Fruit fly (Drosophila melanogaster) whole organism, prepupa: ENCODE results near the gene sno.

Source experiments
- CG10631 ChIP-seq: fragments of 200-800 bp; sonication (Bioruptor generic); optimal IDR thresholded peaks from 2 replicates; lab custom pipeline; 2016; ENCODE audit warnings: missing biosample characterization, missing genetic modification characterization
- CG10669 ChIP-seq: fragments of 200-800 bp; sonication (Bioruptor generic); optimal IDR thresholded peaks from 3 replicates; lab custom pipeline; 2018; ENCODE audit warnings: missing biosample characterization, mild to moderate bottlenecking, missing genetic modification characterization, moderate library complexity
- CG11762 ChIP-seq: fragments of 200-800 bp; sonication (Bioruptor generic); optimal IDR thresholded peaks from 3 replicates; lab custom pipeline; 2016; ENCODE audit warnings: missing biosample characterization, missing genetic modification characterization; ENCODE audit not compliant: insufficient read depth
- CG11902 ChIP-seq: fragments of 200-800 bp; sonication (Bioruptor generic); optimal IDR thresholded peaks from 3 replicates; lab custom pipeline; 2016; ENCODE audit warnings: missing biosample characterization, missing genetic modification characterization
- CG15336 ChIP-seq: fragments of 200-800 bp; sonication (Bioruptor generic); IDR thresholded peaks from 2 replicates; pipeline ENCODE4 v1.3.6; 2022; ENCODE audit warnings: missing biosample characterization, missing genetic modification characterization
- CG16779 ChIP-seq: fragments of 200-800 bp; sonication (Bioruptor generic); optimal IDR thresholded peaks from 3 replicates; lab custom pipeline; 2017; ENCODE audit warnings: missing biosample characterization, mild to moderate bottlenecking, missing genetic modification characterization
- CG32006 ChIP-seq: fragments of 200-800 bp; sonication (Bioruptor generic); optimal IDR thresholded peaks from 3 replicates; lab custom pipeline; 2017; ENCODE audit warnings: missing biosample characterization, mild to moderate bottlenecking, missing genetic modification characterization
- CG34406 ChIP-seq: fragments of 200-800 bp; sonication (Bioruptor generic); optimal IDR thresholded peaks from 3 replicates; lab custom pipeline; 2016; ENCODE audit warnings: missing biosample characterization, missing genetic modification characterization
- CG3919 ChIP-seq: fragments of 200-800 bp; sonication (Bioruptor generic); optimal IDR thresholded peaks from 3 replicates; lab custom pipeline; 2016; ENCODE audit warnings: missing biosample characterization, missing genetic modification characterization
- CG4318 ChIP-seq: fragments of 200-800 bp; sonication (Bioruptor generic); optimal IDR thresholded peaks from 3 replicates; lab custom pipeline; 2017; ENCODE audit warnings: missing biosample characterization, mild to moderate bottlenecking, missing genetic modification characterization
- CG6276 ChIP-seq: fragments of 200-800 bp; sonication (Bioruptor generic); optimal IDR thresholded peaks from 2 replicates; lab custom pipeline; 2017; ENCODE audit warnings: missing biosample characterization, mild to moderate bottlenecking, missing genetic modification characterization
- CG6792 ChIP-seq: fragments of 200-800 bp; sonication (Bioruptor generic); optimal IDR thresholded peaks from 3 replicates; lab custom pipeline; 2016; ENCODE audit warnings: missing biosample characterization, missing genetic modification characterization
- CG6808 ChIP-seq: fragments of 200-800 bp; sonication (Bioruptor generic); optimal IDR thresholded peaks from 3 replicates; lab custom pipeline; 2017; ENCODE audit warnings: missing biosample characterization, missing genetic modification characterization, mild to moderate bottlenecking, moderate library complexity, missing genetic modification reagents
- CG6854 ChIP-seq: fragments of 200-800 bp; sonication (Bioruptor generic); optimal IDR thresholded peaks from 2 replicates; lab custom pipeline; 2017; ENCODE audit warnings: missing biosample characterization, mild to moderate bottlenecking, missing genetic modification characterization
- CG8119 ChIP-seq: fragments of 200-800 bp; sonication (Bioruptor generic); IDR thresholded peaks from 3 replicates; pipeline ENCODE4 v1.3.6; 2022; ENCODE audit warnings: missing biosample characterization, missing genetic modification characterization
- CG8632 ChIP-seq: fragments of 200-800 bp; sonication (Bioruptor generic); optimal IDR thresholded peaks from 3 replicates; lab custom pipeline; 2016; ENCODE audit warnings: missing biosample characterization, missing genetic modification characterization
- CG9139 ChIP-seq: fragments of 200-800 bp; sonication (Bioruptor generic); optimal IDR thresholded peaks from 3 replicates; lab custom pipeline; 2017; ENCODE audit warnings: missing biosample characterization, mild to moderate bottlenecking, missing genetic modification characterization
- Eip75B ChIP-seq: fragments of 200-800 bp; sonication (Bioruptor generic); optimal IDR thresholded peaks from 3 replicates; lab custom pipeline; 2016; ENCODE audit warnings: missing biosample characterization, missing genetic modification characterization
- Eip78C ChIP-seq: fragments of 200-800 bp; sonication (Bioruptor generic); peaks from one replicate; lab custom pipeline; 2016; ENCODE audit warnings: missing biosample characterization, missing genetic modification characterization
- Eip93F ChIP-seq: fragments of 200-800 bp; sonication (Bioruptor generic); optimal IDR thresholded peaks from 2 replicates; lab custom pipeline; 2016; ENCODE audit warnings: missing biosample characterization, mild to moderate bottlenecking, missing genetic modification characterization
- Ets21C ChIP-seq: fragments of 200-800 bp; sonication (Bioruptor generic); optimal IDR thresholded peaks from 3 replicates; lab custom pipeline; 2016; ENCODE audit warnings: missing biosample characterization, missing genetic modification characterization
- Gug ChIP-seq: fragments of 200-800 bp; sonication (Bioruptor generic); IDR thresholded peaks from 2 replicates; pipeline ENCODE4 v1.3.6; 2022; ENCODE audit warnings: missing biosample characterization, missing genetic modification characterization
- Hr38 ChIP-seq: sonication (Bioruptor generic); optimal IDR thresholded peaks from 2 replicates; lab custom pipeline; 2016; ENCODE audit warnings: missing biosample characterization, missing genetic modification characterization
- Hr39 ChIP-seq: fragments of 200-800 bp; sonication (Bioruptor generic); optimal IDR thresholded peaks from 2 replicates; lab custom pipeline; 2016; ENCODE audit warnings: missing biosample characterization, missing genetic modification characterization
- Hr4 ChIP-seq: fragments of 200-800 bp; sonication (Bioruptor generic); optimal IDR thresholded peaks from 3 replicates; lab custom pipeline; 2016; ENCODE audit warnings: missing biosample characterization, missing genetic modification characterization
- Lpt ChIP-seq: fragments of 200-800 bp; sonication (Bioruptor generic); optimal IDR thresholded peaks from 3 replicates; lab custom pipeline; 2016; ENCODE audit warnings: missing biosample characterization, missing genetic modification characterization
- OdsH ChIP-seq: fragments of 200-800 bp; sonication (Bioruptor generic); optimal IDR thresholded peaks from 3 replicates; lab custom pipeline; 2016; ENCODE audit warnings: missing biosample characterization, missing genetic modification characterization
- Smox ChIP-seq: fragments of 200-800 bp; sonication (Bioruptor generic); optimal IDR thresholded peaks from 3 replicates; lab custom pipeline; 2016; ENCODE audit warnings: missing biosample characterization, missing genetic modification characterization
- Sox102F ChIP-seq: fragments of 200-800 bp; sonication (Bioruptor generic); optimal IDR thresholded peaks from 2 replicates; lab custom pipeline; 2016; ENCODE audit warnings: missing biosample characterization, mild to moderate bottlenecking, missing genetic modification characterization
- Sox14 ChIP-seq: fragments of 200-800 bp; sonication (Bioruptor generic); optimal IDR thresholded peaks from 3 replicates; lab custom pipeline; 2016; ENCODE audit warnings: missing biosample characterization, missing genetic modification characterization
- achi ChIP-seq: fragments of 200-800 bp; sonication (Bioruptor generic); optimal IDR thresholded peaks from 3 replicates; lab custom pipeline; 2016; ENCODE audit warnings: missing biosample characterization, missing genetic modification characterization
- acj6 ChIP-seq: fragments of 200-800 bp; sonication (Bioruptor generic); optimal IDR thresholded peaks from 3 replicates; lab custom pipeline; 2016; ENCODE audit warnings: missing biosample characterization, missing genetic modification characterization
- cyc ChIP-seq: fragments of 200-800 bp; sonication (Bioruptor generic); optimal IDR thresholded peaks from 3 replicates; lab custom pipeline; 2016; ENCODE audit warnings: missing biosample characterization, missing genetic modification characterization
- dsx ChIP-seq: fragments of 200-800 bp; optimal IDR thresholded peaks from 3 replicates; lab custom pipeline; 2019; ENCODE audit warnings: missing biosample characterization, mild to moderate bottlenecking, missing genetic modification characterization, moderate library complexity; ENCODE audit not compliant: poor library complexity, severe bottlenecking
- eg ChIP-seq: fragments of 200-800 bp; sonication (Bioruptor generic); IDR thresholded peaks from 3 replicates; pipeline ENCODE4 v1.3.6; 2022; ENCODE audit warnings: missing biosample characterization, missing genetic modification characterization
- esn ChIP-seq: fragments of 200-800 bp; sonication (Bioruptor generic); optimal IDR thresholded peaks from 2 replicates; lab custom pipeline; 2016; ENCODE audit warnings: missing biosample characterization, mild to moderate bottlenecking, missing genetic modification characterization, moderate library complexity
- fd59A ChIP-seq: fragments of 200-800 bp; sonication (Bioruptor generic); optimal IDR thresholded peaks from 2 replicates; lab custom pipeline; 2017; ENCODE audit warnings: missing biosample characterization, mild to moderate bottlenecking, missing genetic modification characterization, missing genetic modification reagents
- fkh ChIP-seq: fragments of 200-800 bp; sonication (Bioruptor generic); optimal IDR thresholded peaks from 3 replicates; lab custom pipeline; 2017; ENCODE audit warnings: missing biosample characterization, mild to moderate bottlenecking, missing genetic modification characterization, moderate library complexity
- lz ChIP-seq: fragments of 200-800 bp; sonication (Bioruptor generic); optimal IDR thresholded peaks from 3 replicates; lab custom pipeline; 2016; ENCODE audit warnings: missing biosample characterization, missing genetic modification characterization
- net ChIP-seq: fragments of 200-800 bp; sonication (Bioruptor generic); optimal IDR thresholded peaks from 3 replicates; lab custom pipeline; 2016; ENCODE audit warnings: missing biosample characterization, missing genetic modification characterization
- pdm3 ChIP-seq: fragments of 200-800 bp; sonication (Bioruptor generic); optimal IDR thresholded peaks from 3 replicates; lab custom pipeline; 2016; ENCODE audit warnings: missing biosample characterization, missing genetic modification characterization
- salr ChIP-seq, 2 experiments: fragments of 200-800 bp; sonication (Bioruptor generic); optimal IDR thresholded peaks; 3 replicates each; lab custom pipeline; 2016 to 2018; ENCODE audit warnings: missing biosample characterization in 2 of 2, missing genetic modification characterization in 2 of 2, mild to moderate bottlenecking in 1 of 2
- ss ChIP-seq, 2 experiments: fragments of 200-800 bp; sonication (Bioruptor generic); optimal IDR thresholded peaks; 2 replicates in 1 of 2; 3 replicates in 1 of 2; lab custom pipeline; 2017 to 2018; ENCODE audit warnings: mild to moderate bottlenecking in 2 of 2, missing biosample characterization in 2 of 2, missing genetic modification characterization in 2 of 2, moderate library complexity in 1 of 2
- topi ChIP-seq: fragments of 200-800 bp; sonication (Bioruptor generic); optimal IDR thresholded peaks from 3 replicates; lab custom pipeline; 2016; ENCODE audit warnings: missing biosample characterization, missing genetic modification characterization
- vri ChIP-seq: fragments of 200-800 bp; sonication (Bioruptor generic); optimal IDR thresholded peaks from 3 replicates; lab custom pipeline; 2016; ENCODE audit warnings: missing biosample characterization, mild to moderate bottlenecking, missing genetic modification characterization

Gene sno

DNA sequence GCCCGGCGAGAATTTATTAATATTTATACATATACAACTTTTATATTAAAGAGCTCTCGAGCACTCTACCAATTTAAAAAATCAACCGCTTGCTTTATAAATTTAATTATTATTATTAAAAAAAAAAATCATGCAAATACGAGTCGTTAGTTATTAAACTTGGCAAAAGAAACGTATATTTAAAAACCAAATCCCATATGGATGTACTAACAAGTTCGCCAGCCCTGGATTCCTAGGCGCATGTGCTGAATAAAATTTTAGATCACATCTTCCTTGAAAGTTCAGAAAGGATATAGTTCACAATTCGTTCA lies 47.2 kb upstream of the sno start, which contains the start of gene comt (continued):
- TF ChIP-seq topi (GFP tag; lab: Kevin White, UChicago) (no peak), eg (GFP tag; lab: Robert Waterston, UW) (peak; percentile 76), CG6854 (GFP tag; lab: Kevin White, UChicago) (no peak), CG6792 (peak; percentile 40), CG11902 (GFP tag; lab: Kevin White, UChicago) (no peak), Hr39 (GFP tag; lab: Kevin White, UChicago) (no peak), CG9139 (GFP tag; lab: Kevin White, UChicago) (no peak), Eip78C (GFP tag; lab: Kevin White, UChicago) (peak; percentile 88), pdm3 (no peak), CG11762 (GFP tag; lab: Kevin White, UChicago) (peak; percentile 3), Ets21C (GFP tag; lab: Kevin White, UChicago) (no peak), Lpt (GFP tag; lab: Kevin White, UChicago) (no peak), salr (GFP tag; optimal IDR thresholded peaks at IDR 0.05; lab: Kevin White, UChicago) (peak in 1 of 2 experiments; percentile 48), Smox (GFP tag; lab: Kevin White, UChicago) (no peak)

- TF ChIP-seq Gug (GFP tag; lab: Robert Waterston, UW) (no peak), net (GFP tag; lab: Kevin White, UChicago) (no peak)
These were observed 46.7 kb upstream of the sno start, which contains the start of the genes mew and CG15742 for dm6 chrX:13258048-13258756. Gene mew (minus strand): TSS chrX:13258490. Gene CG15742 (minus strand): TSS chrX:13258495.

- TF ChIP-seq CG6276 (GFP tag; lab: Kevin White, UChicago): no peak
- TF ChIP-seq cyc (GFP tag; lab: Kevin White, UChicago): no peak
- no peak for TF ChIP-seq achi (GFP tag; lab: Kevin White, UChicago)
- TF ChIP-seq eg (GFP tag; lab: Robert Waterston, UW): 0 out of 3 replicates have a peak, but pooled peaks have one; percentile 7
- no peak for TF ChIP-seq CG6808 (GFP tag; lab: Kevin White, UChicago)
- TF ChIP-seq Eip93F (GFP tag; lab: Kevin White, UChicago): no peak
- TF ChIP-seq CG15336 (GFP tag; lab: Robert Waterston, UW): peak; percentile 31; the same call in 1 of the 2 replicates
- TF ChIP-seq CG11902 (GFP tag; lab: Kevin White, UChicago): no peak
- TF ChIP-seq Ets21C (GFP tag; lab: Kevin White, UChicago): no peak
- TF ChIP-seq CG8119 (GFP tag; lab: Robert Waterston, UW): no peak
- TF ChIP-seq CG10669 (GFP tag; lab: Kevin White, UChicago): no peak
- no peak for TF ChIP-seq CG10631 (GFP tag; lab: Kevin White, UChicago)
- no peak for TF ChIP-seq Sox102F (GFP tag; lab: Kevin White, UChicago)
- no peak for TF ChIP-seq Lpt (GFP tag; lab: Kevin White, UChicago)
- TF ChIP-seq CG16779 (tag; lab: Kevin White, UChicago): no peak
- no peak for TF ChIP-seq lz (GFP tag; lab: Kevin White, UChicago)
- peak; percentile 60 for TF ChIP-seq fkh
- no peak for TF ChIP-seq net (GFP tag; lab: Kevin White, UChicago)
- TF ChIP-seq acj6 (GFP tag; lab: Kevin White, UChicago): no peak
- TF ChIP-seq Gug (GFP tag; lab: Robert Waterston, UW): no peak
- TF ChIP-seq vri: peak; percentile 84
- no peak for TF ChIP-seq fd59A (GFP tag; lab: Kevin White, UChicago)
- TF ChIP-seq CG11762 (GFP tag; lab: Kevin White, UChicago): no peak
- no peak for TF ChIP-seq CG3919 (GFP tag; lab: Kevin White, UChicago)
- peak; percentile 36 for TF ChIP-seq dsx (GFP tag; lab: Kevin White, UChicago)
- peak; percentile 1 for TF ChIP-seq Eip75B (GFP tag; lab: Kevin White, UChicago)
- peak; percentile 78 for TF ChIP-seq Eip78C (GFP tag; lab: Kevin White, UChicago)
- no peak for TF ChIP-seq CG34406
- no peak for TF ChIP-seq CG32006 (GFP tag; lab: Kevin White, UChicago)
- TF ChIP-seq esn (GFP tag; lab: Kevin White, UChicago): no peak
- no peak for TF ChIP-seq CG8632 (GFP tag; lab: Kevin White, UChicago)
- TF ChIP-seq Smox (GFP tag; lab: Kevin White, UChicago): no peak
- TF ChIP-seq Sox14: peak; percentile 84
- no peak for TF ChIP-seq CG4318
- no peak for TF ChIP-seq OdsH (GFP tag; lab: Kevin White, UChicago)
- TF ChIP-seq Hr4: no peak
- no peak for TF ChIP-seq CG9139 (GFP tag; lab: Kevin White, UChicago)
- TF ChIP-seq Hr38 (GFP tag; lab: Kevin White, UChicago): no peak
- TF ChIP-seq ss (GFP tag; optimal IDR thresholded peaks at IDR 0.05; lab: Kevin White, UChicago): peak; percentile 31 to 43
- TF ChIP-seq CG6854 (GFP tag; lab: Kevin White, UChicago): no peak
These were observed 45.5 kb upstream of the sno start for dm6 chrX:13256967-13257366.
